Fruit fly (Drosophila melanogaster) whole organism, adult: ENCODE results near the gene Pmvk.

Experiments
- CG11617 ChIP-seq: fragments of 200-800 bp; sonication (Bioruptor generic); optimal IDR thresholded peaks from 2 replicates; lab custom pipeline; 2017; ENCODE audit warnings: mild to moderate bottlenecking, missing biosample characterization, missing genetic modification reagents, missing genetic modification characterization
- CG12768 ChIP-seq: fragments of 200-800 bp; sonication (Bioruptor generic); optimal IDR thresholded peaks from 2 replicates; lab custom pipeline; 2017; ENCODE audit warnings: missing biosample characterization, missing genetic modification characterization, mild to moderate bottlenecking, moderate library complexity, missing genetic modification reagents
- CG14711 ChIP-seq: fragments of 200-800 bp; sonication (Bioruptor generic); optimal IDR thresholded peaks from 2 replicates; lab custom pipeline; 2018; ENCODE audit warnings: missing biosample characterization, mild to moderate bottlenecking, missing genetic modification characterization, moderate library complexity
- CG1620 ChIP-seq: fragments of 200-800 bp; sonication (Bioruptor generic); optimal IDR thresholded peaks from 2 replicates; lab custom pipeline; 2016; ENCODE audit warnings: missing biosample characterization, missing genetic modification characterization
- CG33017 ChIP-seq: fragments of 200-800 bp; sonication (Bioruptor generic); optimal IDR thresholded peaks from 2 replicates; lab custom pipeline; 2018; ENCODE audit warnings: missing biosample characterization, mild to moderate bottlenecking, missing genetic modification characterization, moderate library complexity
- CG5204 ChIP-seq: fragments of 200-800 bp; sonication (Bioruptor generic); optimal IDR thresholded peaks from 2 replicates; lab custom pipeline; 2016; ENCODE audit warnings: missing biosample characterization, missing genetic modification characterization
- CG7045 ChIP-seq: fragments of 200-800 bp; sonication (Bioruptor generic); optimal IDR thresholded peaks from 2 replicates; lab custom pipeline; 2017; ENCODE audit warnings: missing biosample characterization, mild to moderate bottlenecking, missing genetic modification characterization
- CG7101 ChIP-seq: fragments of 200-800 bp; sonication (Bioruptor generic); optimal IDR thresholded peaks from 2 replicates; lab custom pipeline; 2018; ENCODE audit warnings: missing biosample characterization, mild to moderate bottlenecking, missing genetic modification characterization, moderate library complexity
- Clk ChIP-seq: fragments of 200-800 bp; sonication (Bioruptor generic); optimal IDR thresholded peaks from 2 replicates; lab custom pipeline; 2017; ENCODE audit warnings: missing biosample characterization, missing genetic modification characterization
- Crg-1 ChIP-seq: fragments of 200-800 bp; sonication (Bioruptor generic); optimal IDR thresholded peaks from 2 replicates; lab custom pipeline; 2016; ENCODE audit warnings: missing biosample characterization, missing genetic modification characterization
- Hr96 ChIP-seq: fragments of 200-800 bp; sonication (Bioruptor generic); optimal IDR thresholded peaks from 2 replicates; lab custom pipeline; 2016; ENCODE audit warnings: missing biosample characterization, missing genetic modification characterization
- Mnt ChIP-seq: fragments of 200-800 bp; sonication (Bioruptor generic); optimal IDR thresholded peaks from 2 replicates; lab custom pipeline; 2016; ENCODE audit warnings: missing biosample characterization, mild to moderate bottlenecking, missing genetic modification characterization
- bab1 ChIP-seq: fragments of 200-800 bp; sonication (Bioruptor generic); optimal IDR thresholded peaks from 3 replicates; lab custom pipeline; 2019; ENCODE audit warnings: missing biosample characterization, mild to moderate bottlenecking, missing genetic modification characterization, moderate library complexity
- cic ChIP-seq: fragments of 200-800 bp; sonication (Bioruptor generic); optimal IDR thresholded peaks from 2 replicates; lab custom pipeline; 2017; ENCODE audit warnings: missing biosample characterization, mild to moderate bottlenecking, missing genetic modification characterization, moderate library complexity
- cnc ChIP-seq, 2 experiments: fragments of >200 bp; optimal IDR thresholded peaks; 2 replicates each; lab custom pipeline; 2017
- kay ChIP-seq: fragments of 200-800 bp; sonication (Bioruptor generic); peaks from one replicate; lab custom pipeline; 2016; ENCODE audit warnings: missing biosample characterization, missing genetic modification characterization, borderline replicate concordance
- ovo ChIP-seq: fragments of 200-800 bp; sonication (Bioruptor generic); optimal IDR thresholded peaks from 2 replicates; lab custom pipeline; 2016; ENCODE audit warnings: missing biosample characterization, missing genetic modification characterization
- pad ChIP-seq: fragments of 200-800 bp; sonication (Bioruptor generic); optimal IDR thresholded peaks from 3 replicates; lab custom pipeline; 2017; ENCODE audit warnings: missing biosample characterization, missing genetic modification characterization, mild to moderate bottlenecking, moderate library complexity, missing genetic modification reagents
- tj ChIP-seq: fragments of 200-800 bp; sonication (Bioruptor generic); optimal IDR thresholded peaks from 3 replicates; lab custom pipeline; 2017; ENCODE audit warnings: missing biosample characterization, mild to moderate bottlenecking, missing genetic modification characterization, moderate library complexity
- toe ChIP-seq: fragments of 200-800 bp; sonication (Bioruptor generic); optimal IDR thresholded peaks from 2 replicates; lab custom pipeline; 2016; ENCODE audit warnings: missing biosample characterization, missing genetic modification characterization

Pmvk gene

dm6 chr2L:19586436-19587333, 6.5 kb upstream of the Pmvk start, which contains the start of gene Lar:
TSS of gene Lar (plus strand) at chr2L:19586623.
- TF ChIP-seq Mnt (peak; percentile 38), cic (GFP tag; lab: Kevin White, UChicago) (peak; percentile 72), ovo (GFP tag; lab: Kevin White, UChicago) (no peak), cnc (optimal IDR thresholded peaks at IDR 0.05; lab: Kevin White, UChicago) (no peak), CG12768 (GFP tag; lab: Kevin White, UChicago) (peak; percentile 46), Hr96 (GFP tag; lab: Kevin White, UChicago) (peak; percentile 47), CG7101 (tag; lab: Kevin White, UChicago) (peak; percentile 63), CG11617 (GFP tag; lab: Kevin White, UChicago) (peak; percentile 61), toe (peak; percentile 56), kay (GFP tag; lab: Kevin White, UChicago) (no peak), CG1620 (GFP tag; lab: Kevin White, UChicago) (no peak), pad (GFP tag; lab: Kevin White, UChicago) (peak; percentile 1), CG14711 (peak; percentile 19), Clk (GFP tag; lab: Kevin White, UChicago) (peak; percentile 23), tj (GFP tag; lab: Kevin White, UChicago) (peak; percentile 43), CG5204 (no peak), bab1 (GFP tag; lab: Kevin White, UChicago) (peak; percentile 27), CG7045 (GFP tag; lab: Kevin White, UChicago) (peak; percentile 34), CG33017 (tag; lab: Kevin White, UChicago) (peak; percentile 32), Crg-1 (GFP tag; lab: Kevin White, UChicago) (peak; percentile 60)

DNA sequence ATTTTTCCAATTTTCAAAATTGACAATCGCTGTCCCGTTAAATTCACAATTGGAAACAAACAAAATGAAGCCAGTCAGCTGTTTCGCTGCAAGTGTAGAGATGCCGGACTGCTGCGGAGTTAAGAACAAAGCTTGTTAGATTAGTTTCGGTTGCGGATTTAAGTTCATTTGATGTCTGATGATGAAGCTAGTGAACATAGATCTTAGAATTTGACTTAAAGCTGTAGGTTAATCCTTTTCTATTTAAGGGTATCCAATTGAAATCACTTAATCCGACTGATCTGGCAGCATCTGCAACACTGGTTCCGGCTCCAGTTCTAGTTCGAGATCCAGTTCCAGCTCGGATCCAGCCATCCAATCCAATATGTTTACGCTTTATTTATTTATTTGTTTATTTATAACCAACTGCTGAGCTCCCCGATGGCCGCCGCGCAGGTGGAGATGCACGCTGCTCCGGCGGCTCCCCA, 3.8 kb upstream of the Pmvk start, which contains the start of the genes PCNA2 and CG10366:
Gene PCNA2 (minus strand): TSS at position 65 of the 467 bp plus-strand sequence.
Gene CG10366 (plus strand): TSS at position 310 of the 467 bp plus-strand sequence.
- TF ChIP-seq CG11617 (GFP tag; lab: Kevin White, UChicago) (peak; percentile 72), CG12768 (GFP tag; lab: Kevin White, UChicago) (peak; percentile 49), CG33017 (tag; lab: Kevin White, UChicago) (peak; percentile 58), CG5204 (no peak), CG14711 (peak; percentile 72), Crg-1 (GFP tag; lab: Kevin White, UChicago) (peak; percentile 36), Hr96 (GFP tag; lab: Kevin White, UChicago) (peak; percentile 75), tj (GFP tag; lab: Kevin White, UChicago) (peak; percentile 71), CG7101 (tag; lab: Kevin White, UChicago) (peak; percentile 70), kay (GFP tag; lab: Kevin White, UChicago) (no peak), bab1 (GFP tag; lab: Kevin White, UChicago) (peak; percentile 78), cic (GFP tag; lab: Kevin White, UChicago) (peak; percentile 9), cnc (optimal IDR thresholded peaks at IDR 0.05; lab: Kevin White, UChicago) (no peak), ovo (GFP tag; lab: Kevin White, UChicago) (peak; percentile 61), pad (GFP tag; lab: Kevin White, UChicago) (peak; percentile 40), Clk (GFP tag; lab: Kevin White, UChicago) (no peak), CG1620 (GFP tag; lab: Kevin White, UChicago) (peak; percentile 79), Mnt (peak; percentile 55), CG7045 (GFP tag; lab: Kevin White, UChicago) (peak; percentile 28), toe (peak; percentile 79)

DNA sequence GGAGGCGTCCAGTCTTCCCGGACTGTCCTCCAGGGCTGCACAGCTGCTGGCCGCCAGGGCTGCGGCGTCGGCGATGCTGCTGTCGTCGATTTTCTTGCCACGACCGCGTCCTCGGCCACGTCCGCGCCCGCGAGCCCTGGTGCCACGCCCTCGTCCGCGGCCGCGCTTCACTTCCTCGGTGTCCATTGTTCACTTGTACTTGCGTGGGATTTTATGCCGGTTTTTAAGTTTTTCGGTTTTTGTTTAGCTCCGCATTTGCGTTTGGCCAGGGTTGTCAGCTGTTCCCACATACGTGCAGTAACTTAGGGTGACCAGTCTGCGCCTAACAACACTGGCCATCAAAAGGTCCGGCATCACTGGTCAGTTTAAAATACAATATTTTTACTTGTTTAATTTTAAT, 2.0 kb upstream of the Pmvk start, which contains the start of gene Hakai:
Gene Hakai (minus strand): TSS at position 290 of the 400 bp plus-strand sequence.
- peak; percentile 27 for TF ChIP-seq Clk (GFP tag; lab: Kevin White, UChicago)
- TF ChIP-seq CG33017 (tag; lab: Kevin White, UChicago), result no peak
- peak; percentile 48 for TF ChIP-seq pad (GFP tag; lab: Kevin White, UChicago)
- peak; percentile 48 for TF ChIP-seq CG11617 (GFP tag; lab: Kevin White, UChicago)
- peak; percentile 38 for TF ChIP-seq Mnt
- peak; percentile 65 for TF ChIP-seq CG12768 (GFP tag; lab: Kevin White, UChicago)
- TF ChIP-seq CG1620 (GFP tag; lab: Kevin White, UChicago), result peak; percentile 63
- TF ChIP-seq toe, result peak; percentile 74
- no peak for TF ChIP-seq cnc (optimal IDR thresholded peaks at IDR 0.05; lab: Kevin White, UChicago)
- TF ChIP-seq cic (GFP tag; lab: Kevin White, UChicago), result peak; percentile 6
- TF ChIP-seq CG7101 (tag; lab: Kevin White, UChicago), result peak; percentile 46
- peak; percentile 67 for TF ChIP-seq CG7045 (GFP tag; lab: Kevin White, UChicago)
- TF ChIP-seq tj (GFP tag; lab: Kevin White, UChicago), result peak; percentile 70
- no peak for TF ChIP-seq kay (GFP tag; lab: Kevin White, UChicago)
- TF ChIP-seq Hr96 (GFP tag; lab: Kevin White, UChicago), result peak; percentile 78
- peak; percentile 95 for TF ChIP-seq CG14711
- TF ChIP-seq CG5204, result no peak
- peak; percentile 60 for TF ChIP-seq bab1 (GFP tag; lab: Kevin White, UChicago)
- no peak for TF ChIP-seq ovo (GFP tag; lab: Kevin White, UChicago)
- TF ChIP-seq Crg-1 (GFP tag; lab: Kevin White, UChicago), result peak; percentile 37

- TF ChIP-seq cic (GFP tag; lab: Kevin White, UChicago), result no peak
- TF ChIP-seq Mnt, result no peak
- TF ChIP-seq pad (GFP tag; lab: Kevin White, UChicago), result peak; percentile 33
- TF ChIP-seq CG12768 (GFP tag; lab: Kevin White, UChicago), result peak; percentile 13
- TF ChIP-seq bab1 (GFP tag; lab: Kevin White, UChicago), result peak; percentile 33
- no peak for TF ChIP-seq tj (GFP tag; lab: Kevin White, UChicago)
- TF ChIP-seq Hr96 (GFP tag; lab: Kevin White, UChicago), result peak; percentile 45
- peak; percentile 37 for TF ChIP-seq CG1620 (GFP tag; lab: Kevin White, UChicago)
- TF ChIP-seq CG7045 (GFP tag; lab: Kevin White, UChicago), result peak; percentile 29
- TF ChIP-seq cnc (optimal IDR thresholded peaks at IDR 0.05; lab: Kevin White, UChicago), result no peak
- no peak for TF ChIP-seq kay (GFP tag; lab: Kevin White, UChicago)
- TF ChIP-seq CG33017 (tag; lab: Kevin White, UChicago), result no peak
- TF ChIP-seq CG5204, result no peak
- peak; percentile 31 for TF ChIP-seq Clk (GFP tag; lab: Kevin White, UChicago)
- TF ChIP-seq Crg-1 (GFP tag; lab: Kevin White, UChicago), result peak; percentile 45
- TF ChIP-seq ovo (GFP tag; lab: Kevin White, UChicago), result peak; percentile 43
- TF ChIP-seq toe, result peak; percentile 60
- peak; percentile 61 for TF ChIP-seq CG14711
- TF ChIP-seq CG11617 (GFP tag; lab: Kevin White, UChicago), result peak; percentile 47
- TF ChIP-seq CG7101 (tag; lab: Kevin White, UChicago), result peak; percentile 79
Measured at dm6 chr2L:19577187-19577765, 2.9 kb downstream of the Pmvk start, which contains the start of the genes spi and msb1l. TSS of gene spi (minus strand) at chr2L:19577315. TSS of gene msb1l (plus strand) at chr2L:19577701.
